Fruit fly (Drosophila melanogaster): Measurements from ENCODE around the gene CG3246.

The CG3246 gene

DNA sequence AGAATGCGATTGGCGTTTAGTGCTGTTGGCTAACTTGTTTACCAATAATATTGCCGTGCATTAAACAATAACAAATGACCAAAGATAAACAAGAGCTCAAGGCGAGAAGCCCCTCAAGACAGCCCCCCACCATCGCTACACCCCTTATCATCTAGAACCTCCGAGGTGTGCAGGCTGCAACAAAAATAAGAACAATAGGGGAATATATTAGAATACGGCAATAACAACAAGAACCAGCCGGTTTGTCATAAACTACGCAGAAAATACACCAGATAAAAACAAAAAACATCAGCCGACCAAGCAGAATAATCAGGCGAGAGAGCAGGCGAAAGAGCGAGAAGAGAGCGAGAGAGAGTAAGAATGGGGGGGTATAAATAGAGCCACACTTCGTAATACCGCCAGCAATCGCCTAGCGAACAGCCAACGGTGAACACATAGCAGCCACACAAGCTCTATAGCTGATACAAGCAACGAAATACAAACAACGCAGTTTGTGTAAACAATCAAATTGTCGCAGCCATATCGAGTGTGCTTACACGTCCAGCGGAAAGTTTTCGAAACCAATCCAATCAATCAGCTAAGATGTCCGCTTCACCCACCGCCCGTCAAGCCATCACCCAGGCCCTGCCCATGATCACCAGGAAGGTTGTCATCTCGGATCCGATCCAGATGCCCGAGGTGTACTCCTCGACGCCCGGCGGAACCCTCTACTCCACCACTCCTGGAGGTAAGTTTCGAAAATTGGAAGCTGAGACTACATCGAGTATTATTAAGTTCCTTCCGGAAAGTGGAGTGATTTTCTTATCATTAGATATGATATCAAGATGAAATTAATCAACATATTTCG is 16.5 kb upstream of the CG3246 start, which contains the start of gene Thor (continued):
- TF ChIP-seq fd64A (GFP tag; optimal IDR thresholded peaks at IDR 0.05): peak; percentile 64
- TF ChIP-seq Fer1 (GFP tag; optimal IDR thresholded peaks at IDR 0.05): peak; percentile 79
- no peak for TF ChIP-seq tgo (GFP tag; IDR thresholded peaks at IDR 0.05)
- TF ChIP-seq jing (GFP tag; optimal IDR thresholded peaks at IDR 0.05): no peak
- no peak for TF ChIP-seq CG9215 (GFP tag; IDR thresholded peaks at IDR 0.05)
- peak in 1 of 2 experiments; percentile 6 for TF ChIP-seq Hr78 (GFP tag; optimal IDR thresholded peaks at IDR 0.05)
- no peak for TF ChIP-seq fd3F (GFP tag; optimal IDR thresholded peaks at IDR 0.05)
- 0 out of 2 replicates have a peak, but pooled peaks have one; percentile 36 for TF ChIP-seq Scr (GFP tag; IDR thresholded peaks at IDR 0.05; ENCODE audit: partially characterized antibody)
- peak; percentile 62 for TF ChIP-seq jumu (GFP tag; optimal IDR thresholded peaks at IDR 0.05)
- TF ChIP-seq kay (GFP tag; optimal IDR thresholded peaks at IDR 0.05): peak; percentile 24
- peak; percentile 61 for TF ChIP-seq CG15514 (GFP tag; optimal IDR thresholded peaks at IDR 0.05)
- 0 out of 3 replicates have a peak, but pooled peaks have one; percentile 9 for TF ChIP-seq CG2889 (GFP tag; IDR thresholded peaks at IDR 0.05)
- peak; percentile 83 for TF ChIP-seq sqz (GFP tag; optimal IDR thresholded peaks at IDR 0.05)
- peak in 1 of 2 experiments; percentile 19 for TF ChIP-seq crp (GFP tag; optimal IDR thresholded peaks at IDR 0.05)
- no peak for TF ChIP-seq wor (GFP tag; IDR thresholded peaks at IDR 0.05)
- TF ChIP-seq CG3726 (GFP tag; IDR thresholded peaks at IDR 0.05): peak; percentile 53; the same call in 1 of the 3 replicates
- peak; percentile 70 for TF ChIP-seq Meics (GFP tag; optimal IDR thresholded peaks at IDR 0.05)
- TF ChIP-seq chif (GFP tag; optimal IDR thresholded peaks at IDR 0.05): peak; percentile 36 to 45
- peak; percentile 96 for TF ChIP-seq NFAT (GFP tag; IDR thresholded peaks at IDR 0.05)
- peak; percentile 57 for TF ChIP-seq crol (GFP tag; IDR thresholded peaks at IDR 0.05)
- peak; percentile 45 to 81 for TF ChIP-seq Pdp1 (GFP tag; optimal IDR thresholded peaks at IDR 0.05)
- TF ChIP-seq nmo (GFP tag; optimal IDR thresholded peaks at IDR 0.05): peak; percentile 31
- peak; percentile 47 for TF ChIP-seq Myb (GFP tag; optimal IDR thresholded peaks at IDR 0.05)
- TF ChIP-seq CG10543 (GFP tag; optimal IDR thresholded peaks at IDR 0.05): peak; percentile 94
- TF ChIP-seq CG6683 (GFP tag; optimal IDR thresholded peaks at IDR 0.05): peak; percentile 51
- no peak for TF ChIP-seq Dll (GFP tag; IDR thresholded peaks at IDR 0.05; ENCODE audit: partially characterized antibody)
- no peak for TF ChIP-seq CG8290 (GFP tag; optimal IDR thresholded peaks at IDR 0.05)
- TF ChIP-seq CG8290 (tag; optimal IDR thresholded peaks at IDR 0.05): peak; percentile 65 to 94
- no peak for TF ChIP-seq Dp (GFP tag; optimal IDR thresholded peaks at IDR 0.05)
- TF ChIP-seq CG9817 (tag; optimal IDR thresholded peaks at IDR 0.05): peak; percentile 26
- no peak for TF ChIP-seq sima (GFP tag; optimal IDR thresholded peaks at IDR 0.05)
- TF ChIP-seq ken (GFP tag; IDR thresholded peaks at IDR 0.05): peak; percentile 75; the same call in 2 of the 3 replicates
- no peak for TF ChIP-seq CG31388 (GFP tag; optimal IDR thresholded peaks at IDR 0.05)
- TF ChIP-seq klu (GFP tag; IDR thresholded peaks at IDR 0.05): no peak
- peak; percentile 71 for TF ChIP-seq CG31441 (GFP tag; IDR thresholded peaks at IDR 0.05)
- no peak for TF ChIP-seq sc (optimal IDR thresholded peaks at IDR 0.05)
- peak; percentile 41 for TF ChIP-seq sc (GFP tag; optimal IDR thresholded peaks at IDR 0.05)
- no peak for TF ChIP-seq Ssrp (tag; optimal IDR thresholded peaks at IDR 0.05)
- TF ChIP-seq CG17328 (GFP tag; IDR thresholded peaks at IDR 0.05): peak; percentile 75
- peak; percentile 63 for TF ChIP-seq CG2120 (GFP tag; optimal IDR thresholded peaks at IDR 0.05)
- peak; percentile 58 for TF ChIP-seq ab (GFP tag; optimal IDR thresholded peaks at IDR 0.05)
- TF ChIP-seq sr (GFP tag; IDR thresholded peaks at IDR 0.05): peak; percentile 84
- TF ChIP-seq CG10209 (GFP tag; optimal IDR thresholded peaks at IDR 0.05): peak; percentile 69
- peak; percentile 56 for TF ChIP-seq dm (GFP tag; optimal IDR thresholded peaks at IDR 0.05)
- TF ChIP-seq CG18764 (GFP tag; optimal IDR thresholded peaks at IDR 0.05): peak; percentile 52
- TF ChIP-seq CG11085 (GFP tag; IDR thresholded peaks at IDR 0.05): peak; percentile 41; the same call in 1 of the 2 replicates
- peak; percentile 24 for TF ChIP-seq trem (tag; optimal IDR thresholded peaks at IDR 0.05)
- peak; percentile 9 for TF ChIP-seq dmrt11E (tag; optimal IDR thresholded peaks at IDR 0.05)
